Fruit fly (Drosophila melanogaster) whole organism, prepupa: ENCODE results near the gene Nepl7.

Source experiments
- CG10631 ChIP-seq: fragments of 200-800 bp; sonication (Bioruptor generic); optimal IDR thresholded peaks from 2 replicates; lab custom pipeline; 2016; ENCODE audit warnings: missing biosample characterization, missing genetic modification characterization
- CG10669 ChIP-seq: fragments of 200-800 bp; sonication (Bioruptor generic); optimal IDR thresholded peaks from 3 replicates; lab custom pipeline; 2018; ENCODE audit warnings: missing biosample characterization, mild to moderate bottlenecking, missing genetic modification characterization, moderate library complexity
- CG11762 ChIP-seq: fragments of 200-800 bp; sonication (Bioruptor generic); optimal IDR thresholded peaks from 3 replicates; lab custom pipeline; 2016; ENCODE audit warnings: missing biosample characterization, missing genetic modification characterization; ENCODE audit not compliant: insufficient read depth
- CG15336 ChIP-seq: fragments of 200-800 bp; sonication (Bioruptor generic); IDR thresholded peaks from 2 replicates; pipeline ENCODE4 v1.3.6; 2022; ENCODE audit warnings: missing biosample characterization, missing genetic modification characterization
- CG1621 ChIP-seq: fragments of 200-800 bp; sonication (Bioruptor generic); optimal IDR thresholded peaks from 3 replicates; lab custom pipeline; 2018; ENCODE audit warnings: missing biosample characterization, mild to moderate bottlenecking, missing genetic modification characterization
- CG3032 ChIP-seq: fragments of 200-800 bp; optimal IDR thresholded peaks from 2 replicates; lab custom pipeline; 2019; ENCODE audit warnings: missing biosample characterization, mild to moderate bottlenecking, missing genetic modification characterization, moderate library complexity
- CG32006 ChIP-seq: fragments of 200-800 bp; sonication (Bioruptor generic); optimal IDR thresholded peaks from 3 replicates; lab custom pipeline; 2017; ENCODE audit warnings: missing biosample characterization, mild to moderate bottlenecking, missing genetic modification characterization
- CG3919 ChIP-seq: fragments of 200-800 bp; sonication (Bioruptor generic); optimal IDR thresholded peaks from 3 replicates; lab custom pipeline; 2016; ENCODE audit warnings: missing biosample characterization, missing genetic modification characterization
- CG6163 ChIP-seq: fragments of 200-800 bp; sonication (Bioruptor generic); IDR thresholded peaks from 3 replicates; pipeline ENCODE4 v1.3.6; 2022; ENCODE audit warnings: missing biosample characterization, missing genetic modification characterization
- CG6792 ChIP-seq: fragments of 200-800 bp; sonication (Bioruptor generic); optimal IDR thresholded peaks from 3 replicates; lab custom pipeline; 2016; ENCODE audit warnings: missing biosample characterization, missing genetic modification characterization
- CG6808 ChIP-seq: fragments of 200-800 bp; sonication (Bioruptor generic); optimal IDR thresholded peaks from 3 replicates; lab custom pipeline; 2017; ENCODE audit warnings: missing biosample characterization, missing genetic modification characterization, mild to moderate bottlenecking, moderate library complexity, missing genetic modification reagents
- CG6854 ChIP-seq: fragments of 200-800 bp; sonication (Bioruptor generic); optimal IDR thresholded peaks from 2 replicates; lab custom pipeline; 2017; ENCODE audit warnings: missing biosample characterization, mild to moderate bottlenecking, missing genetic modification characterization
- CG8119 ChIP-seq: fragments of 200-800 bp; sonication (Bioruptor generic); IDR thresholded peaks from 3 replicates; pipeline ENCODE4 v1.3.6; 2022; ENCODE audit warnings: missing biosample characterization, missing genetic modification characterization
- CG8319 ChIP-seq: fragments of 200-800 bp; sonication (Bioruptor generic); optimal IDR thresholded peaks from 3 replicates; lab custom pipeline; 2016; ENCODE audit warnings: missing biosample characterization, missing genetic modification characterization
- CG8632 ChIP-seq: fragments of 200-800 bp; sonication (Bioruptor generic); optimal IDR thresholded peaks from 3 replicates; lab custom pipeline; 2016; ENCODE audit warnings: missing biosample characterization, missing genetic modification characterization
- CG9139 ChIP-seq: fragments of 200-800 bp; sonication (Bioruptor generic); optimal IDR thresholded peaks from 3 replicates; lab custom pipeline; 2017; ENCODE audit warnings: missing biosample characterization, mild to moderate bottlenecking, missing genetic modification characterization
- Eip75B ChIP-seq: fragments of 200-800 bp; sonication (Bioruptor generic); optimal IDR thresholded peaks from 3 replicates; lab custom pipeline; 2016; ENCODE audit warnings: missing biosample characterization, missing genetic modification characterization
- Hr38 ChIP-seq: sonication (Bioruptor generic); optimal IDR thresholded peaks from 2 replicates; lab custom pipeline; 2016; ENCODE audit warnings: missing biosample characterization, missing genetic modification characterization
- Met ChIP-seq: fragments of 200-800 bp; sonication (Bioruptor generic); optimal IDR thresholded peaks from 3 replicates; lab custom pipeline; 2016; ENCODE audit warnings: missing biosample characterization, missing genetic modification characterization
- Smox ChIP-seq: fragments of 200-800 bp; sonication (Bioruptor generic); optimal IDR thresholded peaks from 3 replicates; lab custom pipeline; 2016; ENCODE audit warnings: missing biosample characterization, missing genetic modification characterization
- achi ChIP-seq: fragments of 200-800 bp; sonication (Bioruptor generic); optimal IDR thresholded peaks from 3 replicates; lab custom pipeline; 2016; ENCODE audit warnings: missing biosample characterization, missing genetic modification characterization
- cyc ChIP-seq: fragments of 200-800 bp; sonication (Bioruptor generic); optimal IDR thresholded peaks from 3 replicates; lab custom pipeline; 2016; ENCODE audit warnings: missing biosample characterization, missing genetic modification characterization
- eg ChIP-seq: fragments of 200-800 bp; sonication (Bioruptor generic); IDR thresholded peaks from 3 replicates; pipeline ENCODE4 v1.3.6; 2022; ENCODE audit warnings: missing biosample characterization, missing genetic modification characterization
- esn ChIP-seq: fragments of 200-800 bp; sonication (Bioruptor generic); optimal IDR thresholded peaks from 2 replicates; lab custom pipeline; 2016; ENCODE audit warnings: missing biosample characterization, mild to moderate bottlenecking, missing genetic modification characterization, moderate library complexity
- fd85E ChIP-seq: fragments of 200-800 bp; sonication (Bioruptor generic); optimal IDR thresholded peaks from 3 replicates; lab custom pipeline; 2016; ENCODE audit warnings: missing biosample characterization, missing genetic modification characterization
- fkh ChIP-seq: fragments of 200-800 bp; sonication (Bioruptor generic); optimal IDR thresholded peaks from 3 replicates; lab custom pipeline; 2017; ENCODE audit warnings: missing biosample characterization, mild to moderate bottlenecking, missing genetic modification characterization, moderate library complexity
- net ChIP-seq: fragments of 200-800 bp; sonication (Bioruptor generic); optimal IDR thresholded peaks from 3 replicates; lab custom pipeline; 2016; ENCODE audit warnings: missing biosample characterization, missing genetic modification characterization
- spab ChIP-seq: fragments of 200-800 bp; sonication (Bioruptor generic); optimal IDR thresholded peaks from 2 replicates; lab custom pipeline; 2017; ENCODE audit warnings: missing biosample characterization, mild to moderate bottlenecking, missing genetic modification characterization, missing genetic modification reagents
- ss ChIP-seq, 2 experiments: fragments of 200-800 bp; sonication (Bioruptor generic); optimal IDR thresholded peaks; 2 replicates in 1 of 2; 3 replicates in 1 of 2; lab custom pipeline; 2017 to 2018; ENCODE audit warnings: mild to moderate bottlenecking in 2 of 2, missing biosample characterization in 2 of 2, missing genetic modification characterization in 2 of 2, moderate library complexity in 1 of 2
- svp ChIP-seq: fragments of 200-800 bp; sonication (Bioruptor generic); peaks from one replicate; lab custom pipeline; 2016; ENCODE audit warnings: missing biosample characterization, missing genetic modification characterization
- vri ChIP-seq: fragments of 200-800 bp; sonication (Bioruptor generic); optimal IDR thresholded peaks from 3 replicates; lab custom pipeline; 2016; ENCODE audit warnings: missing biosample characterization, mild to moderate bottlenecking, missing genetic modification characterization

Nepl7 gene

dm6 chr2L:12669614-12670013, at the start of gene Nepl7:
Nepl7 (minus strand) TSS chr2L:12669714.
- TF ChIP-seq net (GFP tag; lab: Kevin White, UChicago) (no peak), ss (GFP tag; optimal IDR thresholded peaks at IDR 0.05; lab: Kevin White, UChicago) (no peak), spab (no peak), esn (GFP tag; lab: Kevin White, UChicago) (no peak), CG6854 (no peak), eg (GFP tag; lab: Robert Waterston, UW) (no peak), CG3919 (no peak), CG32006 (GFP tag; lab: Kevin White, UChicago) (no peak), CG10669 (GFP tag; lab: Kevin White, UChicago) (no peak), CG3032 (tag; lab: Kevin White, UChicago) (no peak)

dm6 chr2L:12718437-12719376, 49.2 kb upstream of the Nepl7 start, which contains the start of gene MRP:
MRP (plus strand) TSS chr2L:12719045.
- TF ChIP-seq achi (GFP tag; lab: Kevin White, UChicago) = no peak
- TF ChIP-seq CG1621 (tag; lab: Kevin White, UChicago) = no peak
- 0 out of 2 replicates have a peak, but pooled peaks have one; percentile 6 for TF ChIP-seq CG15336 (GFP tag; lab: Robert Waterston, UW)
- peak; percentile 64 for TF ChIP-seq fkh (GFP tag; lab: Kevin White, UChicago)
- TF ChIP-seq vri (GFP tag; lab: Kevin White, UChicago) = peak; percentile 23
- 0 out of 3 replicates have a peak, but pooled peaks have one; percentile 34 for TF ChIP-seq CG8119 (GFP tag; lab: Robert Waterston, UW)
- TF ChIP-seq, all 60 proteins: peak for 4

- TF ChIP-seq CG6792 (no peak), cyc (GFP tag; lab: Kevin White, UChicago) (no peak), CG6808 (no peak), Eip75B (GFP tag; lab: Kevin White, UChicago) (no peak), CG3032 (tag; lab: Kevin White, UChicago) (no peak), CG8632 (GFP tag; lab: Kevin White, UChicago) (no peak), CG11762 (no peak), Met (no peak), CG6163 (no peak), ss (GFP tag; optimal IDR thresholded peaks at IDR 0.05; lab: Kevin White, UChicago) (no peak), Smox (GFP tag; lab: Kevin White, UChicago) (no peak), Hr38 (no peak), CG9139 (no peak)
These were observed 43.3 kb upstream of the Nepl7 start, which contains the start of gene CG5787 for dm6 chr2L:12712852-12713251. CG5787 (minus strand) TSS chr2L:12712952.

- TF ChIP-seq esn (GFP tag; lab: Kevin White, UChicago) (peak; percentile 7), fd85E (GFP tag; lab: Kevin White, UChicago) (no peak), CG15336 (GFP tag; lab: Robert Waterston, UW) (no peak), CG9139 (no peak)
These were observed 42.7 kb upstream of the Nepl7 start for dm6 chr2L:12712255-12712654.

dm6 chr2L:12708576-12708975, 39.1 kb upstream of the Nepl7 start:
- no peak for TF ChIP-seq CG6808
- no peak for TF ChIP-seq vri (GFP tag; lab: Kevin White, UChicago)
- TF ChIP-seq Smox (GFP tag; lab: Kevin White, UChicago) = no peak
- TF ChIP-seq CG8319 (GFP tag; lab: Kevin White, UChicago) = no peak
- TF ChIP-seq svp (GFP tag; lab: Kevin White, UChicago) = no peak
- TF ChIP-seq Eip75B (GFP tag; lab: Kevin White, UChicago) = no peak
- no peak for TF ChIP-seq CG6163
- TF ChIP-seq CG10631 (GFP tag; lab: Kevin White, UChicago) = no peak
